Worm (Caenorhabditis elegans) whole organism, L2 larva: ENCODE data around the gene W08E12.4.

Source experiments
- ama-1 ChIP-seq: fragments of 150-350 bp; optimal IDR thresholded peaks from 2 replicates; lab custom pipeline; 2018; ENCODE audit warnings: inconsistent platforms
- ceh-16 ChIP-seq: fragments of 150-350 bp; optimal IDR thresholded peaks from 2 replicates; lab custom pipeline; 2014; ENCODE audit warnings: missing biosample characterization, missing genetic modification characterization
- elt-3 ChIP-seq: sonication (generic microtip); optimal IDR thresholded peaks from 2 replicates; lab custom pipeline; 2017; ENCODE audit warnings: missing biosample characterization, missing genetic modification characterization
- fos-1 ChIP-seq: fragments of 150-350 bp; optimal IDR thresholded peaks from 2 replicates; lab custom pipeline; 2014; ENCODE audit warnings: missing biosample characterization, missing genetic modification characterization
- lsy-2 ChIP-seq, 2 experiments: fragments of 150-350 bp in 1 of 2; sonication (generic microtip) in 1 of 2; optimal IDR thresholded peaks; 2 replicates each; lab custom pipeline; 2014 to 2017; ENCODE audit warnings: missing biosample characterization in 2 of 2, missing genetic modification characterization in 2 of 2
- nhr-11 ChIP-seq: fragments of 150-350 bp; optimal IDR thresholded peaks from 2 replicates; lab custom pipeline; 2014; ENCODE audit warnings: missing biosample characterization, missing genetic modification characterization
- nhr-6 ChIP-seq: fragments of 150-350 bp; optimal IDR thresholded peaks from 2 replicates; lab custom pipeline; 2014; ENCODE audit warnings: missing biosample characterization, missing genetic modification characterization
- unc-62 ChIP-seq: fragments of 150-350 bp; optimal IDR thresholded peaks from 2 replicates; lab custom pipeline; 2014; ENCODE audit warnings: missing biosample characterization, missing genetic modification reagents, missing genetic modification characterization
- ztf-11 ChIP-seq: sonication (generic microtip); optimal IDR thresholded peaks from 2 replicates; lab custom pipeline; 2017; ENCODE audit warnings: missing biosample characterization, missing genetic modification characterization

ce11 chrIV:3298300-3298699 is 3.9 kb upstream of the W08E12.4 start, which contains the start of gene W08E12.6:
- TF ChIP-seq nhr-11 (no peak), fos-1 (tag; lab: Kevin White, UChicago) (no peak), unc-62 (no peak), nhr-6 (tag; lab: Kevin White, UChicago) (no peak), lsy-2 (tag; optimal IDR thresholded peaks at IDR 0.05; lab: Kevin White, UChicago) (no peak), elt-3 (tag; lab: Kevin White, UChicago) (no peak), ama-1 (lab: Kevin White, UChicago) (no peak), ceh-16 (tag; lab: Kevin White, UChicago) (no peak), ztf-11 (tag; lab: Kevin White, UChicago) (no peak)
